Worm (Caenorhabditis elegans): ENCODE measurements around the gene irld-66.

DNA sequence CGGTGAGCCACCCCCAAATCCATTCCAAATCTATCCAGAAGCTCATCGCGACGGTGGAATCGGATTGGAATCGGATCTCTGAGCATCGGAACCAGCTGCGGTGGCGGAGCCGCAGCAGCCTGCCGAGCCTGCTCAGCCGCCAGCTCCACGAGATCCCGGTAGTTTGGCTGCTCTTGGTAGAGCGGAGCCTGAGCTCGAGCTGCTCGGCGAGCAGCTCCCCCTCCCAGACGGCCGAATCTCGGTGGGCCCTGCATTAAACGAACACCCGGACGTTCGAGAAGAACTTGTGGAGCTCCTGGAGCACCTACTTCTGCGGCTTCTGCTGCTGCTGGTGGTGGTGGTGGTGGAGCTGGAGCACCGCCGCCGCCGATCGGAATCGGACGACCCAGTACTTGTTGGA lies 36.9 kb downstream of the irld-66 start:
- TF ChIP-seq nhr-90 (tag; optimal IDR thresholded peaks at IDR 0.05) (no peak), ztf-25 (GFP tag; IDR thresholded peaks at IDR 0.05) (no peak), lir-1 (GFP tag; conservative IDR thresholded peaks at IDR 0.05) (no peak), madf-3 (GFP tag; IDR thresholded peaks at IDR 0.05) (no peak), unc-130 (GFP tag; optimal IDR thresholded peaks at IDR 0.05) (no peak), dpl-1 (GFP tag; optimal IDR thresholded peaks at IDR 0.05) (no peak), nfya-1 (tag; optimal IDR thresholded peaks at IDR 0.05; ENCODE audit: borderline replicate concordance, insufficient read depth) (no peak), tlf-1 (GFP tag; optimal IDR thresholded peaks at IDR 0.05) (no peak), snpc-4 (GFP tag; optimal IDR thresholded peaks at IDR 0.05) (no peak), snpc-4 (tag; optimal IDR thresholded peaks at IDR 0.05) (no peak), egl-18 (GFP tag; IDR thresholded peaks at IDR 0.05) (no peak), ZK185.1 (tag; optimal IDR thresholded peaks at IDR 0.05; ENCODE audit: poor library complexity, severe bottlenecking) (no peak), sea-2 (GFP tag; IDR thresholded peaks at IDR 0.05) (no peak), unc-62 (GFP tag; optimal IDR thresholded peaks at IDR 0.05) (no peak)

All from whole organism, young adult.